Worm (Caenorhabditis elegans) whole organism, L2 larva: ENCODE measurements around the gene Y57G11C.46.

Experiments used
- C34F6.9 ChIP-seq: fragments of 150-350 bp; optimal IDR thresholded peaks from 2 replicates; lab custom pipeline; 2014; ENCODE audit warnings: missing biosample characterization, missing genetic modification characterization
- R02D3.7 ChIP-seq: fragments of 150-350 bp; optimal IDR thresholded peaks from 2 replicates; lab custom pipeline; 2014; ENCODE audit warnings: missing biosample characterization, missing genetic modification characterization
- ZK546.5 ChIP-seq: sonication (generic microtip); optimal IDR thresholded peaks from 2 replicates; lab custom pipeline; 2017; ENCODE audit warnings: missing biosample characterization, missing genetic modification characterization
- alr-1 ChIP-seq: fragments of 150-350 bp; optimal IDR thresholded peaks from 2 replicates; lab custom pipeline; 2014; ENCODE audit warnings: missing biosample characterization, missing genetic modification characterization
- aly-2 ChIP-seq: fragments of 150-350 bp; optimal IDR thresholded peaks from 2 replicates; lab custom pipeline; 2014; ENCODE audit warnings: missing biosample characterization, missing genetic modification characterization
- ama-1 ChIP-seq: fragments of 150-350 bp; optimal IDR thresholded peaks from 2 replicates; lab custom pipeline; 2018; ENCODE audit warnings: inconsistent platforms
- blmp-1 ChIP-seq: sonication (generic microtip); optimal IDR thresholded peaks from 2 replicates; lab custom pipeline; 2017; ENCODE audit warnings: missing genetic modification characterization, mild to moderate bottlenecking, missing compliant biosample characterization, antibody characterized with exemption, moderate library complexity; ENCODE audit not compliant: insufficient read depth
- ceh-16 ChIP-seq: fragments of 150-350 bp; optimal IDR thresholded peaks from 2 replicates; lab custom pipeline; 2014; ENCODE audit warnings: missing biosample characterization, missing genetic modification characterization
- ceh-82 ChIP-seq: fragments of 150-350 bp; optimal IDR thresholded peaks from 2 replicates; lab custom pipeline; 2014; ENCODE audit warnings: missing biosample characterization, missing genetic modification characterization
- crh-2 ChIP-seq: sonication (generic microtip); optimal IDR thresholded peaks from 2 replicates; lab custom pipeline; 2017; ENCODE audit warnings: missing biosample characterization, missing genetic modification characterization
- dmd-4 ChIP-seq: sonication (generic microtip); optimal IDR thresholded peaks from 2 replicates; lab custom pipeline; 2017; ENCODE audit warnings: missing biosample characterization, missing genetic modification characterization
- fos-1 ChIP-seq: fragments of 150-350 bp; optimal IDR thresholded peaks from 2 replicates; lab custom pipeline; 2014; ENCODE audit warnings: missing biosample characterization, missing genetic modification characterization
- gmeb-1 ChIP-seq: fragments of 150-350 bp; optimal IDR thresholded peaks from 2 replicates; lab custom pipeline; 2014; ENCODE audit warnings: missing biosample characterization, missing genetic modification characterization
- lin-13 ChIP-seq: fragments of 150-350 bp; optimal IDR thresholded peaks from 2 replicates; lab custom pipeline; 2014; ENCODE audit warnings: missing biosample characterization, missing genetic modification reagents, missing genetic modification characterization
- lin-39 ChIP-seq: fragments of 150-350 bp; optimal IDR thresholded peaks from 2 replicates; lab custom pipeline; 2014; ENCODE audit warnings: missing biosample characterization, missing genetic modification reagents, missing genetic modification characterization
- lsy-2 ChIP-seq, 2 experiments: fragments of 150-350 bp in 1 of 2; sonication (generic microtip) in 1 of 2; optimal IDR thresholded peaks; 2 replicates each; lab custom pipeline; 2014 to 2017; ENCODE audit warnings: missing biosample characterization in 2 of 2, missing genetic modification characterization in 2 of 2
- mbf-1 ChIP-seq: sonication (generic microtip); optimal IDR thresholded peaks from 2 replicates; lab custom pipeline; 2017; ENCODE audit warnings: missing biosample characterization, missing genetic modification characterization
- mdl-1 ChIP-seq, 2 experiments: fragments of 150-350 bp in 1 of 2; sonication (generic microtip) in 1 of 2; optimal IDR thresholded peaks; 2 replicates each; lab custom pipeline; 2017; ENCODE audit warnings: missing biosample characterization in 2 of 2, missing genetic modification characterization in 2 of 2
- nhr-10 ChIP-seq: sonication (generic microtip); optimal IDR thresholded peaks from 2 replicates; lab custom pipeline; 2017; ENCODE audit warnings: missing biosample characterization, missing genetic modification characterization
- nhr-11 ChIP-seq: fragments of 150-350 bp; optimal IDR thresholded peaks from 2 replicates; lab custom pipeline; 2014; ENCODE audit warnings: missing biosample characterization, missing genetic modification characterization
- nhr-12 ChIP-seq: fragments of 150-350 bp; optimal IDR thresholded peaks from 2 replicates; lab custom pipeline; 2014; ENCODE audit warnings: missing biosample characterization, missing genetic modification characterization
- nhr-129 ChIP-seq: fragments of 150-350 bp; optimal IDR thresholded peaks from 2 replicates; lab custom pipeline; 2014; ENCODE audit warnings: missing biosample characterization, missing genetic modification characterization
- nhr-21 ChIP-seq: fragments of 150-350 bp; optimal IDR thresholded peaks from 2 replicates; lab custom pipeline; 2014; ENCODE audit warnings: missing biosample characterization, missing genetic modification characterization
- nhr-23 ChIP-seq: fragments of 150-350 bp; optimal IDR thresholded peaks from 2 replicates; lab custom pipeline; 2014; ENCODE audit warnings: missing biosample characterization, missing genetic modification reagents, missing genetic modification characterization
- nhr-237 ChIP-seq: fragments of 150-350 bp; optimal IDR thresholded peaks from 2 replicates; lab custom pipeline; 2014; ENCODE audit warnings: missing biosample characterization, missing genetic modification characterization
- nhr-25 ChIP-seq: fragments of 150-350 bp; sonication (generic microtip); optimal IDR thresholded peaks from 3 replicates; lab custom pipeline; 2014; ENCODE audit warnings: missing biosample characterization, missing genetic modification characterization
- nhr-6 ChIP-seq: fragments of 150-350 bp; optimal IDR thresholded peaks from 2 replicates; lab custom pipeline; 2014; ENCODE audit warnings: missing biosample characterization, missing genetic modification characterization
- nhr-77 ChIP-seq: fragments of 150-350 bp; optimal IDR thresholded peaks from 2 replicates; lab custom pipeline; 2014; ENCODE audit warnings: missing biosample characterization, missing genetic modification characterization
- peb-1 ChIP-seq: fragments of 150-350 bp; optimal IDR thresholded peaks from 2 replicates; lab custom pipeline; 2014; ENCODE audit warnings: missing biosample characterization, missing genetic modification characterization
- sem-4 ChIP-seq: fragments of 150-350 bp; optimal IDR thresholded peaks from 2 replicates; lab custom pipeline; 2014; ENCODE audit warnings: missing biosample characterization, missing genetic modification reagents, missing genetic modification characterization
- skn-1 ChIP-seq: sonication (generic microtip); optimal IDR thresholded peaks from 2 replicates; lab custom pipeline; 2017; ENCODE audit warnings: missing biosample characterization, missing genetic modification characterization
- sma-3 ChIP-seq: sonication (generic microtip); optimal IDR thresholded peaks from 2 replicates; lab custom pipeline; 2016; ENCODE audit warnings: missing genetic modification reagents, missing genetic modification characterization, missing compliant biosample characterization
- sma-9 ChIP-seq, 2 experiments: fragments of 150-350 bp in 1 of 2; sonication (generic microtip) in 1 of 2; optimal IDR thresholded peaks; 2 replicates each; lab custom pipeline; 2014 to 2016; ENCODE audit warnings: missing genetic modification characterization in 2 of 2, mild to moderate bottlenecking in 1 of 2, missing biosample characterization in 1 of 2, missing compliant biosample characterization in 1 of 2, missing genetic modification reagents in 1 of 2, moderate library complexity in 1 of 2
- snpc-4 ChIP-seq: fragments of 150-350 bp; optimal IDR thresholded peaks from 2 replicates; lab custom pipeline; 2014; ENCODE audit warnings: missing biosample characterization, missing genetic modification characterization
- unc-39 ChIP-seq: fragments of 150-350 bp; optimal IDR thresholded peaks from 2 replicates; lab custom pipeline; 2014; ENCODE audit warnings: missing biosample characterization, missing genetic modification characterization
- unc-55 ChIP-seq: fragments of 150-350 bp; sonication (generic microtip); optimal IDR thresholded peaks from 3 replicates; lab custom pipeline; 2014; ENCODE audit warnings: missing biosample characterization, missing genetic modification reagents, missing genetic modification characterization
- unc-62 ChIP-seq: fragments of 150-350 bp; optimal IDR thresholded peaks from 2 replicates; lab custom pipeline; 2014; ENCODE audit warnings: missing biosample characterization, missing genetic modification reagents, missing genetic modification characterization
- zag-1 ChIP-seq: fragments of 150-350 bp; optimal IDR thresholded peaks from 2 replicates; lab custom pipeline; 2014; ENCODE audit warnings: missing biosample characterization, missing genetic modification characterization
- ztf-1 ChIP-seq: fragments of 200-800 bp; sonication (Bioruptor generic); conservative IDR thresholded peaks from 2 replicates; pipeline ENCODE4 v1.3.6; 2022; ENCODE audit warnings: missing genetic modification characterization, missing compliant biosample characterization
- ztf-4 ChIP-seq: fragments of 150-350 bp; optimal IDR thresholded peaks from 2 replicates; lab custom pipeline; 2014; ENCODE audit warnings: missing biosample characterization, missing genetic modification characterization

The Y57G11C.46 gene

DNA sequence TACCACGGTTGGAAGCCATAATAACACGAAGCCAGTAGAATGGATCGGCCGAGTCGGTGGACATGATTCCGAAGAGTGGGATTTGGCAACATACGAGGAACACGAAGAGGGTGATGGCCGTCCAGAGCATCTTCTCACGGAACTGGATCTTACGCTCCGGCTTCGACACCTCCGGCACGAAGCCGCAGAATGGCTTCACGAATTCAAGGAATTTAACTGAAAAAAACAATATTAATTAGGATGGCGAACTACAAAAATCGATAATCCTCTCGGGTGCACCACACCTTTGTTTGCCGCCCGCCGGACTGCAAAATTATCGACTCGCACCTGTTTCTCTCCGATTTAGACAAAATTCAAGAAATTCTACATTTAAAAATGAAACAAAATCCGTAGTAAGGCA lies 8.0 kb upstream of the Y57G11C.46 start:
- TF ChIP-seq skn-1 (tag; lab: Kevin White, UChicago) = no peak
- no peak for TF ChIP-seq sma-3
- TF ChIP-seq ztf-1 = 0 out of 2 replicates have a peak, but pooled peaks have one; percentile 62
- TF ChIP-seq gmeb-1 (tag; lab: Kevin White, UChicago) = no peak
- no peak for TF ChIP-seq crh-2 (tag; lab: Kevin White, UChicago)
- TF ChIP-seq nhr-77 = no peak

DNA sequence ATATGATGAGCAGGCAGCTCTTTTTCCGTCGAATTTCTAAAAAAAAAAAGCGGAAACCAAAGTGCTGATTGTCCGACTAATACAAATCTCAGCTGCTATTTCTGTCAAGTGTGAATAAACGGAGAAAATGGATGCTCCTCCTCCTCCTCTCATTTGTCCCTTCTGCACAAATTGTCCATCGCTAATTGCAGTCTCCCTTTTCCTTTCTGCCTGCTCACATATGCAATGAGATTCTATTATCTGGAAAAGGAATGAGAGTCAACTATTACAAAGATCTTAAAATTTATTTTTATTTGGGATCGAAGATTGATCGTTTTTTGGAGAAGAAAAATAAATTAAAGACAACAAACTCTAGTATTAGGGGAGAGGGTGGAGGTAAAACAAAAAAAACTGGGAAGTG lies 6.1 kb upstream of the Y57G11C.46 start:
- TF ChIP-seq ztf-4 = no peak
- no peak for TF ChIP-seq skn-1 (tag; lab: Kevin White, UChicago)
- TF ChIP-seq lin-39 (tag; lab: Kevin White, UChicago) = no peak
- no peak for TF ChIP-seq gmeb-1 (tag; lab: Kevin White, UChicago)
- peak; percentile 26 for TF ChIP-seq lin-13
- TF ChIP-seq sma-9 (GFP tag; optimal IDR thresholded peaks at IDR 0.05; lab: Kevin White, UChicago) = no peak
- TF ChIP-seq sma-9 (tag; optimal IDR thresholded peaks at IDR 0.05; lab: Kevin White, UChicago) = no peak
- TF ChIP-seq unc-39 = no peak
- TF ChIP-seq mbf-1 (tag; lab: Kevin White, UChicago) = no peak
- no peak for TF ChIP-seq unc-62
- no peak for TF ChIP-seq nhr-10 (tag; lab: Kevin White, UChicago)
- TF ChIP-seq dmd-4 (tag; lab: Kevin White, UChicago) = no peak
- TF ChIP-seq nhr-129 = no peak
- no peak for TF ChIP-seq nhr-11 (tag; lab: Kevin White, UChicago)
- TF ChIP-seq fos-1 = no peak
- no peak for TF ChIP-seq ceh-82 (tag; lab: Kevin White, UChicago)
- no peak for TF ChIP-seq blmp-1
- TF ChIP-seq nhr-25 (tag; lab: Kevin White, UChicago) = no peak
- TF ChIP-seq ZK546.5 (tag; lab: Kevin White, UChicago) = no peak
- TF ChIP-seq nhr-237 (tag; lab: Kevin White, UChicago) = no peak
- peak; percentile 13 for TF ChIP-seq crh-2 (tag; lab: Kevin White, UChicago)
- no peak for TF ChIP-seq R02D3.7 (tag; lab: Kevin White, UChicago)
- no peak for TF ChIP-seq C34F6.9 (tag; lab: Kevin White, UChicago)
- no peak for TF ChIP-seq unc-55 (GFP tag; lab: Kevin White, UChicago)
- TF ChIP-seq aly-2 (tag; lab: Kevin White, UChicago) = no peak
- peak in 1 of 2 experiments; percentile 48 for TF ChIP-seq lsy-2 (tag; optimal IDR thresholded peaks at IDR 0.05; lab: Kevin White, UChicago)
- no peak for TF ChIP-seq ceh-16
- peak; percentile 53 for TF ChIP-seq nhr-21 (tag; lab: Kevin White, UChicago)
- TF ChIP-seq ama-1 = peak; percentile 11
- TF ChIP-seq mdl-1 (tag; optimal IDR thresholded peaks at IDR 0.05; lab: Kevin White, UChicago) = no peak
- TF ChIP-seq snpc-4 (tag; lab: Kevin White, UChicago) = no peak
- no peak for TF ChIP-seq alr-1 (tag; lab: Kevin White, UChicago)
- TF ChIP-seq zag-1 (tag; lab: Kevin White, UChicago) = no peak
- TF ChIP-seq nhr-6 = no peak
- TF ChIP-seq nhr-12 (tag; lab: Kevin White, UChicago) = no peak
- no peak for TF ChIP-seq nhr-23 (tag; lab: Kevin White, UChicago)
- TF ChIP-seq, all 48 proteins: peak for 5

DNA sequence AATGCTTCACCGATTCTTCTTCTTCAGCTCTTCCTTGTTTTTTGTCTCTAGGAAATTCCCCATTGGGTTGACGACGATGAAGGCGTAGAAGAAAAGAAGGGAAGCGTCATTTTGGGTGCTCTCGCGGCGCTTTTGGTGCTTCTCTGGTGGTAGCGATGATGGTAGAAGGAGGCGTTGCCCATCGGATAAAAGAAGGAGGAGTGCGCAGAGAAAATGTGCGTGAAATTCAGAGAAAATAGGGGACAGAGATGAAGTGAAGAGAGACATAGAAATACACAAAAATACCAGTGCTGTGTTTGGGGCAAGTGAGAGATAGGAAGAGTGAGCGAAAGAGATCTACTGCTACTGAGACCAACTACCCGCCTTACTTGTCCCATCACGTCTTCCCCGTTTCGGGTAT lies 9.3 kb downstream of the Y57G11C.46 start, which contains the start of gene oig-5:
Gene oig-5 (plus strand): TSS at position 301 of the 400 bp plus-strand sequence.
- TF ChIP-seq ztf-4 = no peak
- no peak for TF ChIP-seq dmd-4 (tag; lab: Kevin White, UChicago)
- no peak for TF ChIP-seq ztf-1

DNA sequence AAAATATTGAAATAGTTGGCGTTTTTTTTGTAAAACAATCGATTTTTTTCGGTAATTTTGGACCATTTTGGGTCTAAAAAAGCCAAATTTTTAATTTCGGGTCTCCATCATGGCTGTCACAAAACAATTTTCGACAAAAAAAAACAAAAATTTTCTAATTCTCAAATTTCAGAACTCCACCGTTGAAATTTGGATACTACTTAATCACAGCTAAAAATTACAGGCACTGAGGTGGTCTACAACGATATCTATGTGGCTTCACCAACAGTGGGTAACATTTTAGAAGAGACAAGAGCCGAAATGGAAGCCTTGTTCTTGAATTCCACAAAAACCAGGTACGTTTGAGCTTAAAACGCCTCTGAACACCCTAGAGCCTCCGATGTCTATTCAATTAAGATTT lies 13.9 kb downstream of the Y57G11C.46 start, which contains the start of gene Y57G11C.1142:
Gene Y57G11C.1142 (plus strand): TSS at position 301 of the 400 bp plus-strand sequence.
- TF ChIP-seq dmd-4 (tag; lab: Kevin White, UChicago) (no peak), peb-1 (tag; lab: Kevin White, UChicago) (no peak), R02D3.7 (tag; lab: Kevin White, UChicago) (no peak), nhr-6 (no peak), ceh-16 (no peak), nhr-23 (tag; lab: Kevin White, UChicago) (no peak), nhr-10 (tag; lab: Kevin White, UChicago) (no peak), lin-39 (tag; lab: Kevin White, UChicago) (no peak), ztf-4 (no peak), nhr-25 (tag; lab: Kevin White, UChicago) (no peak), nhr-21 (tag; lab: Kevin White, UChicago) (no peak), fos-1 (no peak), C34F6.9 (tag; lab: Kevin White, UChicago) (no peak), nhr-12 (tag; lab: Kevin White, UChicago) (no peak), lsy-2 (tag; optimal IDR thresholded peaks at IDR 0.05; lab: Kevin White, UChicago) (no peak), mbf-1 (tag; lab: Kevin White, UChicago) (no peak), blmp-1 (no peak), sem-4 (tag; lab: Kevin White, UChicago) (no peak), ZK546.5 (tag; lab: Kevin White, UChicago) (no peak), unc-62 (no peak)
